Worm (Caenorhabditis elegans): ENCODE measurements around the gene srh-99.

DNA sequence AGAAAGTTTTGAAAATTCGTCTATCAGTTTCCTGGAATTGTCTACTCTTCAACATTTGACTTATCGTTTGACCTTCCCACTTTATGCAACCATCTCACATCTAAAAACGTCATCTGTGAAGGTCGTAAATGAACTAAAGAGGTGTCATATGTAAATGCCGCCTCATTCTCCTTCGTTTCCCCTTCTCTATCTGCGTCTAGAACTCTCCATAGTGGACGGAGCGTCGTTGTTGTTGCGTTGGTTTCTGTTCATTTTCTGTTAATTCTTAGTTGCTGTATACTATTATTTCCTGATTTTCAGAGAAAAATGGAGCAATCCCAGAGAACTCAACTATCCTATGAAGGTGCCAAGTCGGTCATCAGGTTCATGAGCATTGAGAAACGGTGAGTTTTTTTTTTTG, 606 bp upstream of the srh-99 start, which contains the start of gene fbxc-52:
- TF ChIP-seq mdl-1 (tag; optimal IDR thresholded peaks at IDR 0.05): no peak
- no peak for TF ChIP-seq F49E8.2 (tag; optimal IDR thresholded peaks at IDR 0.05; ENCODE audit: borderline replicate concordance)
- TF ChIP-seq nhr-6 (tag; optimal IDR thresholded peaks at IDR 0.05): no peak
- no peak for TF ChIP-seq pha-4 (GFP tag; IDR thresholded peaks at IDR 0.05)
- no peak for TF ChIP-seq pha-4 (tag; optimal IDR thresholded peaks at IDR 0.05)
- TF ChIP-seq ceh-82 (tag; optimal IDR thresholded peaks at IDR 0.05): no peak
- TF ChIP-seq fkh-10 (GFP tag; optimal IDR thresholded peaks at IDR 0.05): no peak
- TF ChIP-seq nhr-11 (tag; optimal IDR thresholded peaks at IDR 0.05): no peak
- TF ChIP-seq egl-27 (tag; optimal IDR thresholded peaks at IDR 0.05): no peak
- no peak for TF ChIP-seq unc-62 (GFP tag; optimal IDR thresholded peaks at IDR 0.05 in 1 of 2)
- TF ChIP-seq unc-62 (tag; optimal IDR thresholded peaks at IDR 0.05): no peak
- no peak for TF ChIP-seq ZK546.5 (tag; optimal IDR thresholded peaks at IDR 0.05)
- no peak for TF ChIP-seq mep-1 (tag; optimal IDR thresholded peaks at IDR 0.05)
- TF ChIP-seq nhr-48 (tag; optimal IDR thresholded peaks at IDR 0.05): no peak
